Worm (Caenorhabditis elegans) whole organism, young adult: ENCODE measurements around the gene Y15E3A.4.

Experiments used
- B0019.2 ChIP-seq: fragments of 200-800 bp; sonication (Bioruptor generic); conservative IDR thresholded peaks from 2 replicates; pipeline ENCODE4 v1.3.6; 2022; ENCODE audit warnings: missing genetic modification reagents, missing genetic modification characterization, missing compliant biosample characterization
- F10E7.11 ChIP-seq: sonication (generic microtip); optimal IDR thresholded peaks from 2 replicates; lab custom pipeline; 2017; ENCODE audit warnings: mild to moderate bottlenecking, missing genetic modification characterization, moderate library complexity, missing compliant biosample characterization
- F22D6.2 ChIP-seq: sonication (generic microtip); optimal IDR thresholded peaks from 2 replicates; lab custom pipeline; 2016; ENCODE audit warnings: mild to moderate bottlenecking, missing genetic modification characterization, missing compliant biosample characterization
- F49E8.2 ChIP-seq: sonication (generic microtip); optimal IDR thresholded peaks from 3 replicates; lab custom pipeline; 2017; ENCODE audit warnings: missing genetic modification characterization, mild to moderate bottlenecking, missing compliant biosample characterization, antibody characterized with exemption, moderate library complexity; ENCODE audit not compliant: insufficient read depth
- F57C9.4 ChIP-seq: sonication (generic microtip); optimal IDR thresholded peaks from 2 replicates; lab custom pipeline; 2017; ENCODE audit warnings: mild to moderate bottlenecking, missing genetic modification characterization, missing compliant biosample characterization
- attf-5 ChIP-seq: fragments of 200-800 bp; sonication (Bioruptor generic); optimal IDR thresholded peaks from 2 replicates; lab custom pipeline; 2018; ENCODE audit warnings: mild to moderate bottlenecking, missing genetic modification characterization, missing compliant biosample characterization
- bed-2 ChIP-seq: fragments of 200-800 bp; sonication (Bioruptor generic); IDR thresholded peaks from 2 replicates; pipeline ENCODE4 v1.3.6; 2022; ENCODE audit warnings: missing genetic modification reagents, missing genetic modification characterization, missing compliant biosample characterization
- egrh-3 ChIP-seq: fragments of 200-800 bp; sonication (Bioruptor generic); IDR thresholded peaks from 2 replicates; pipeline ENCODE4 v1.3.6; 2022; ENCODE audit warnings: missing genetic modification reagents, missing genetic modification characterization, missing compliant biosample characterization
- hmg-20 ChIP-seq: fragments of 200-800 bp; sonication (Bioruptor generic); IDR thresholded peaks from 2 replicates; pipeline ENCODE4 v1.3.6; 2022; ENCODE audit warnings: missing genetic modification reagents, missing genetic modification characterization, missing compliant biosample characterization
- let-607 ChIP-seq, 2 experiments: fragments of 200-800 bp in 1 of 2; sonication (Bioruptor generic) in 1 of 2; sonication (generic microtip) in 1 of 2; optimal IDR thresholded peaks; 2 replicates each; lab custom pipeline; 2016 to 2018; ENCODE audit warnings: mild to moderate bottlenecking in 2 of 2, missing compliant biosample characterization in 2 of 2, missing genetic modification characterization in 2 of 2, moderate library complexity in 2 of 2, missing genotype in 1 of 2
- nhr-80 ChIP-seq: sonication (generic microtip); optimal IDR thresholded peaks from 2 replicates; lab custom pipeline; 2016; ENCODE audit warnings: missing genetic modification characterization, missing compliant biosample characterization
- snpc-4 ChIP-seq, 5 experiments: fragments of 150-350 bp in 1 of 5; sonication (generic microtip) in 4 of 5; optimal IDR thresholded peaks; 2 replicates each; lab custom pipeline; 2014 to 2018; ENCODE audit warnings: missing genetic modification characterization in 5 of 5, missing biosample characterization in 3 of 5, antibody characterized with exemption in 2 of 5, mild to moderate bottlenecking in 2 of 5, missing compliant biosample characterization in 2 of 5, missing genotype in 2 of 5, moderate library complexity in 2 of 5, missing genetic modification reagents in 1 of 5
- unc-62 ChIP-seq: fragments of 150-350 bp; optimal IDR thresholded peaks from 2 replicates; lab custom pipeline; 2014; ENCODE audit warnings: missing biosample characterization, missing genetic modification reagents, missing genetic modification characterization
- xnd-1 ChIP-seq: sonication (generic microtip); optimal IDR thresholded peaks from 2 replicates; lab custom pipeline; 2016; ENCODE audit warnings: missing genotype, missing genetic modification reagents, missing genetic modification characterization, missing compliant biosample characterization

DNA sequence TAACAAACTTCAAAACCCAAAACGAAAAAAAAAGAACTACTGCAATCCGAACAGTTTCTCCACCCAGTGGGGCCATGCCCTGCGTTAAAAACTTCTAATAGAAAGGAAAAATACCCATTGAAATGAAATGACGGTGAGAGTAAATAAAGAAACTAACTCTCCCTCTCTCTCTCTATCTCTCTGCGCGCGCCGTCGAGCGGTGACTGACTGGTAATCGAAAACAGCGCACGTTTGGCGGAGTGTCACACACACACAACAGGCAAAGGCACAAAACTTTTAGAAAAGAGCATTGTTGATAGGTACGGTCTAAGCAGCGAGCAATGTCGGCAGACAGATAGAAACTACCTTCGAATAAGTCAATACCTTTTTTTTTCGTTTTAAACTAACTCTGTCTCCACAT, 45.8 kb downstream of the Y15E3A.4 start:
- TF ChIP-seq F49E8.2 (tag; lab: Kevin White, UChicago) (no peak), xnd-1 (no peak), attf-5 (GFP tag; lab: Kevin White, UChicago) (peak; percentile 50), F22D6.2 (tag; lab: Kevin White, UChicago) (no peak), hmg-20 (GFP tag; lab: Robert Waterston, UW) (no peak), F57C9.4 (tag; lab: Kevin White, UChicago) (no peak), snpc-4 (GFP tag; optimal IDR thresholded peaks at IDR 0.05; lab: Kevin White, UChicago) (no peak), snpc-4 (tag; optimal IDR thresholded peaks at IDR 0.05; lab: Kevin White, UChicago) (no peak), B0019.2 (GFP tag; lab: Robert Waterston, UW) (no peak), unc-62 (no peak), nhr-80 (peak; percentile 69), let-607 (tag; optimal IDR thresholded peaks at IDR 0.05; lab: Kevin White, UChicago) (no peak), F10E7.11 (tag; lab: Kevin White, UChicago) (no peak), egrh-3 (no peak), bed-2 (no peak)
